Fruit fly (Drosophila melanogaster) whole organism, prepupa: ENCODE data around the gene Pitslre.

ENCODE experiments used
- Blimp-1 ChIP-seq: fragments of 200-800 bp; sonication (Bioruptor generic); optimal IDR thresholded peaks from 3 replicates; lab custom pipeline; 2017; ENCODE audit warnings: missing biosample characterization, missing genetic modification characterization, mild to moderate bottlenecking, moderate library complexity, missing genetic modification reagents
- CG10669 ChIP-seq: fragments of 200-800 bp; sonication (Bioruptor generic); optimal IDR thresholded peaks from 3 replicates; lab custom pipeline; 2018; ENCODE audit warnings: missing biosample characterization, mild to moderate bottlenecking, missing genetic modification characterization, moderate library complexity
- CG11294 ChIP-seq: fragments of 200-800 bp; sonication (Bioruptor generic); IDR thresholded peaks from 2 replicates; pipeline ENCODE4 v1.3.6; 2022; ENCODE audit warnings: missing biosample characterization, missing genetic modification characterization
- CG11902 ChIP-seq: fragments of 200-800 bp; sonication (Bioruptor generic); optimal IDR thresholded peaks from 3 replicates; lab custom pipeline; 2016; ENCODE audit warnings: missing biosample characterization, missing genetic modification characterization
- CG1621 ChIP-seq: fragments of 200-800 bp; sonication (Bioruptor generic); optimal IDR thresholded peaks from 3 replicates; lab custom pipeline; 2018; ENCODE audit warnings: missing biosample characterization, mild to moderate bottlenecking, missing genetic modification characterization
- CG31627 ChIP-seq: fragments of 200-800 bp; sonication (Bioruptor generic); optimal IDR thresholded peaks from 3 replicates; lab custom pipeline; 2016; ENCODE audit warnings: missing biosample characterization, missing genetic modification characterization
- CG34406 ChIP-seq: fragments of 200-800 bp; sonication (Bioruptor generic); optimal IDR thresholded peaks from 3 replicates; lab custom pipeline; 2016; ENCODE audit warnings: missing biosample characterization, missing genetic modification characterization
- CG6808 ChIP-seq: fragments of 200-800 bp; sonication (Bioruptor generic); optimal IDR thresholded peaks from 3 replicates; lab custom pipeline; 2017; ENCODE audit warnings: missing biosample characterization, missing genetic modification characterization, mild to moderate bottlenecking, moderate library complexity, missing genetic modification reagents
- CG8119 ChIP-seq: fragments of 200-800 bp; sonication (Bioruptor generic); IDR thresholded peaks from 3 replicates; pipeline ENCODE4 v1.3.6; 2022; ENCODE audit warnings: missing biosample characterization, missing genetic modification characterization
- Hr39 ChIP-seq: fragments of 200-800 bp; sonication (Bioruptor generic); optimal IDR thresholded peaks from 2 replicates; lab custom pipeline; 2016; ENCODE audit warnings: missing biosample characterization, missing genetic modification characterization
- Sox102F ChIP-seq: fragments of 200-800 bp; sonication (Bioruptor generic); optimal IDR thresholded peaks from 2 replicates; lab custom pipeline; 2016; ENCODE audit warnings: missing biosample characterization, mild to moderate bottlenecking, missing genetic modification characterization
- dsx ChIP-seq: fragments of 200-800 bp; optimal IDR thresholded peaks from 3 replicates; lab custom pipeline; 2019; ENCODE audit warnings: missing biosample characterization, mild to moderate bottlenecking, missing genetic modification characterization, moderate library complexity; ENCODE audit not compliant: poor library complexity, severe bottlenecking
- fd85E ChIP-seq: fragments of 200-800 bp; sonication (Bioruptor generic); optimal IDR thresholded peaks from 3 replicates; lab custom pipeline; 2016; ENCODE audit warnings: missing biosample characterization, missing genetic modification characterization

DNA sequence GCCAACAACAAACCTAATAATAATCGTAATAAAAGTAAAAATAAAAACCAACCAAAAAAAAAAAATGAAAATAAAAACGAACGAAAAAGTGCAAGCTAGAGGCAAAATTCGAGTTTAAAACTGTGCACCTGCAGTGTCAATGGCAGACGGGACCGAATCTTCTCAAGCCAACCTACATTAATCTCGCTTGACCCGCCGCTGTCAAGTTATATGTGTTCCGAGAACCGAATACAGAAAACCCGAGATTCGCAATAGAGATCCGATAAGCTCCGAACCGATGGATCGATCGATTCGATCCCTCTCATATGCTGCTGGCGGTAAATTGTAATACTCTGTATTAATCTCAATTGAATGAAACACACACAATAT lies 1.3 kb downstream of the Pitslre start:
- TF ChIP-seq CG8119 (GFP tag; lab: Robert Waterston, UW), result no peak
- TF ChIP-seq Sox102F (GFP tag; lab: Kevin White, UChicago), result no peak
- no peak for TF ChIP-seq CG6808 (GFP tag; lab: Kevin White, UChicago)
- no peak for TF ChIP-seq CG1621 (tag; lab: Kevin White, UChicago)
- TF ChIP-seq Blimp-1, result no peak
- TF ChIP-seq CG11902, result no peak
- no peak for TF ChIP-seq CG11294 (GFP tag; lab: Robert Waterston, UW)
- no peak for TF ChIP-seq CG34406
- no peak for TF ChIP-seq CG10669 (GFP tag; lab: Kevin White, UChicago)
- TF ChIP-seq dsx (GFP tag; lab: Kevin White, UChicago), result no peak
- no peak for TF ChIP-seq CG31627 (GFP tag; lab: Kevin White, UChicago)
- no peak for TF ChIP-seq Hr39 (GFP tag; lab: Kevin White, UChicago)
- no peak for TF ChIP-seq fd85E (GFP tag; lab: Kevin White, UChicago)
